Fruit fly (Drosophila melanogaster): ENCODE measurements around the gene CG14297.
A peak's percentile ranks its signal among the peaks of the same experiment; 100 is the strongest.

The CG14297 gene

dm6 chr3R:18923802-18924635 lies 26.1 kb downstream of the CG14297 start (continued):
- TF ChIP-seq fd96Cb (tag; optimal IDR thresholded peaks at IDR 0.05) (no peak), bbx (GFP tag; IDR thresholded peaks at IDR 0.05; ENCODE audit: partially characterized antibody) (peak; percentile 45; the same call in 1 of the 2 replicates), CG18619 (GFP tag; optimal IDR thresholded peaks at IDR 0.05) (no peak), bigmax (GFP tag; optimal IDR thresholded peaks at IDR 0.05) (peak; percentile 14), ato (GFP tag; IDR thresholded peaks at IDR 0.05; ENCODE audit: partially characterized antibody) (0 out of 2 replicates have a peak, but pooled peaks have one; percentile 9), Vsx1 (GFP tag; optimal IDR thresholded peaks at IDR 0.05) (no peak), crol (GFP tag; IDR thresholded peaks at IDR 0.05) (0 out of 2 replicates have a peak, but pooled peaks have one; percentile 11), CG15479 (GFP tag; optimal IDR thresholded peaks at IDR 0.05) (peak; percentile 24), CG10462 (GFP tag; optimal IDR thresholded peaks at IDR 0.05) (no peak), crp (GFP tag; optimal IDR thresholded peaks at IDR 0.05) (peak in 1 of 2 experiments; percentile 54), CG1832 (GFP tag; optimal IDR thresholded peaks at IDR 0.05) (peak; percentile 83), scrt (GFP tag; optimal IDR thresholded peaks at IDR 0.05) (peak; percentile 69), kah (GFP tag; optimal IDR thresholded peaks at IDR 0.05) (peak; percentile 53), Nf-YA (GFP tag; IDR thresholded peaks at IDR 0.05) (peak; percentile 23; the same call in 1 of the 2 replicates), kay (GFP tag; optimal IDR thresholded peaks at IDR 0.05) (peak; percentile 68), zfh1 (GFP tag; IDR thresholded peaks at IDR 0.05) (no peak), sqz (GFP tag; optimal IDR thresholded peaks at IDR 0.05) (peak; percentile 67), CG4360 (GFP tag; IDR thresholded peaks at IDR 0.05) (peak; percentile 96), E2f1 (GFP tag; IDR thresholded peaks at IDR 0.05) (no peak), Xrp1 (GFP tag; IDR thresholded peaks at IDR 0.05) (0 out of 2 replicates have a peak, but pooled peaks have one; percentile 5), CG3163 (GFP tag; optimal IDR thresholded peaks at IDR 0.05) (peak; percentile 53), fru (optimal IDR thresholded peaks at IDR 0.05) (no peak), twi (tag; optimal IDR thresholded peaks at IDR 0.05) (peak; percentile 13), cg (GFP tag; optimal IDR thresholded peaks at IDR 0.05) (peak; percentile 79), shn (GFP tag; optimal IDR thresholded peaks at IDR 0.05) (peak; percentile 10), da (GFP tag; optimal IDR thresholded peaks at IDR 0.05) (peak; percentile 50), Jarid2 (GFP tag; optimal IDR thresholded peaks at IDR 0.05) (peak; percentile 72), CG11504 (tag; optimal IDR thresholded peaks at IDR 0.05) (peak; percentile 26), oc (tag; optimal IDR thresholded peaks at IDR 0.05) (no peak), CG14441 (GFP tag; IDR thresholded peaks at IDR 0.05) (no peak), CG2199 (GFP tag; IDR thresholded peaks at IDR 0.05) (peak; percentile 76; the same call in 1 of the 3 replicates), Nf-YB (GFP tag; optimal IDR thresholded peaks at IDR 0.05) (peak; percentile 88), Nf-YC (tag; optimal IDR thresholded peaks at IDR 0.05) (peak; percentile 78), CG13894 (tag; optimal IDR thresholded peaks at IDR 0.05) (no peak), row (GFP tag; IDR thresholded peaks at IDR 0.05) (0 out of 3 replicates have a peak, but pooled peaks have one; percentile 7), Bgb (GFP tag; IDR thresholded peaks at IDR 0.05; ENCODE audit: partially characterized antibody) (peak; percentile 19; the same call in 1 of the 2 replicates), insv (GFP tag; optimal IDR thresholded peaks at IDR 0.05) (peak in 1 of 2 experiments; percentile 50), CG7745 (tag; optimal IDR thresholded peaks at IDR 0.05) (no peak), nau (GFP tag; optimal IDR thresholded peaks at IDR 0.05) (no peak), ac (GFP tag; optimal IDR thresholded peaks at IDR 0.05) (peak; percentile 44), aop (GFP tag; IDR thresholded peaks at IDR 0.05) (0 out of 2 replicates have a peak, but pooled peaks have one; percentile 6), CG11093 (GFP tag; IDR thresholded peaks at IDR 0.05) (no peak), amos (GFP tag; IDR thresholded peaks at IDR 0.05; ENCODE audit: partially characterized antibody) (peak; percentile 22; the same call in 1 of the 2 replicates), CG32767 (GFP tag; IDR thresholded peaks at IDR 0.05) (0 out of 2 replicates have a peak, but pooled peaks have one; percentile 23)

All from whole organism, embryonic.